Worm (Caenorhabditis elegans) whole organism, L4 larva: ENCODE measurements around the gene fipr-9.
A peak's percentile ranks its signal among the peaks of the same experiment; 100 is the strongest.

ENCODE experiments used
- F26F4.8 ChIP-seq: fragments of 200-800 bp; sonication (Bioruptor generic); conservative IDR thresholded peaks from 2 replicates; pipeline ENCODE4 v1.3.6; 2022; ENCODE audit warnings: missing genetic modification characterization, missing compliant biosample characterization
- F44E2.7 ChIP-seq: fragments of 200-800 bp; sonication (Bioruptor generic); IDR thresholded peaks from 2 replicates; pipeline ENCODE4 v2.1.2; 2022; ENCODE audit warnings: missing genetic modification characterization, missing compliant biosample characterization
- F49E8.2 ChIP-seq: sonication (generic microtip); optimal IDR thresholded peaks from 2 replicates; lab custom pipeline; 2016; ENCODE audit warnings: missing compliant biosample characterization, mild to moderate bottlenecking, missing genetic modification characterization, borderline replicate concordance
- R02D3.7 ChIP-seq: fragments of 150-350 bp; sonication (generic microtip); optimal IDR thresholded peaks from 3 replicates; lab custom pipeline; 2014; ENCODE audit warnings: missing biosample characterization, missing genetic modification characterization
- Y105C5A.15 ChIP-seq: fragments of 200-800 bp; sonication (Bioruptor generic); IDR thresholded peaks from 2 replicates; pipeline ENCODE4 v1.3.6; 2022; ENCODE audit warnings: missing genetic modification characterization, missing compliant biosample characterization
- aha-1 ChIP-seq: fragments of 150-350 bp; peaks from one replicate; lab custom pipeline; 2014; ENCODE audit warnings: missing biosample characterization, missing genetic modification characterization
- aly-2 ChIP-seq: sonication (generic microtip); optimal IDR thresholded peaks from 2 replicates; lab custom pipeline; 2018; ENCODE audit warnings: missing biosample characterization, missing genetic modification characterization
- arid-1 ChIP-seq: fragments of 200-800 bp; sonication (Bioruptor generic); conservative IDR thresholded peaks from 2 replicates; pipeline ENCODE4 v1.3.6; 2022; ENCODE audit warnings: missing genetic modification reagents, missing genetic modification characterization, missing compliant biosample characterization
- attf-4 ChIP-seq: sonication (generic microtip); optimal IDR thresholded peaks from 3 replicates; lab custom pipeline; 2017; ENCODE audit warnings: missing biosample characterization, missing genetic modification characterization
- ceh-62 ChIP-seq: sonication (generic microtip); optimal IDR thresholded peaks from 2 replicates; lab custom pipeline; 2017; ENCODE audit warnings: missing biosample characterization, missing genetic modification characterization
- ceh-82 ChIP-seq: sonication (generic microtip); optimal IDR thresholded peaks from 2 replicates; lab custom pipeline; 2017; ENCODE audit warnings: missing biosample characterization, missing genetic modification characterization
- daf-16 ChIP-seq, 3 experiments: sonication (generic microtip); optimal IDR thresholded peaks; 2 replicates each; lab custom pipeline; 2016 to 2017; ENCODE audit warnings: missing genetic modification characterization in 3 of 3, missing genetic modification reagents in 3 of 3, mild to moderate bottlenecking in 2 of 3, missing compliant biosample characterization in 2 of 3, missing biosample characterization in 1 of 3, moderate library complexity in 1 of 3
- dpl-1 ChIP-seq: fragments of 150-350 bp; optimal IDR thresholded peaks from 2 replicates; lab custom pipeline; 2014; ENCODE audit warnings: missing biosample characterization, missing genetic modification reagents, missing genetic modification characterization
- duxl-1 ChIP-seq: sonication (generic microtip); optimal IDR thresholded peaks from 2 replicates; lab custom pipeline; 2016; ENCODE audit warnings: mild to moderate bottlenecking, missing genetic modification characterization, moderate library complexity, missing compliant biosample characterization; ENCODE audit not compliant: poor library complexity
- dve-1 ChIP-seq: sonication (generic microtip); optimal IDR thresholded peaks from 2 replicates; lab custom pipeline; 2017; ENCODE audit warnings: antibody characterized with exemption, mild to moderate bottlenecking, missing genetic modification characterization, missing compliant biosample characterization; ENCODE audit not compliant: insufficient read depth
- hif-1 ChIP-seq, 2 experiments: sonication (generic microtip); optimal IDR thresholded peaks; 2 replicates each; lab custom pipeline; 2016 to 2017; ENCODE audit warnings: missing compliant biosample characterization in 2 of 2, missing genetic modification characterization in 2 of 2, missing genetic modification reagents in 2 of 2, missing genotype in 2 of 2, mild to moderate bottlenecking in 1 of 2
- hlh-11 ChIP-seq: fragments of 200-800 bp; sonication (Bioruptor generic); optimal IDR thresholded peaks from 2 replicates; lab custom pipeline; 2018; ENCODE audit warnings: mild to moderate bottlenecking, missing genetic modification characterization, missing compliant biosample characterization
- hlh-30 ChIP-seq: sonication (generic microtip); optimal IDR thresholded peaks from 2 replicates; lab custom pipeline; 2017; ENCODE audit warnings: antibody characterized with exemption, mild to moderate bottlenecking, missing genetic modification characterization, missing compliant biosample characterization; ENCODE audit not compliant: insufficient read depth
- lin-13 ChIP-seq: fragments of 150-350 bp; optimal IDR thresholded peaks from 2 replicates; lab custom pipeline; 2014; ENCODE audit warnings: missing biosample characterization, missing genetic modification reagents, missing genetic modification characterization
- lin-38 ChIP-seq: fragments of 200-800 bp; sonication (Bioruptor generic); IDR thresholded peaks from 2 replicates; pipeline ENCODE4 v1.3.6; 2022; ENCODE audit warnings: missing genetic modification reagents, missing genetic modification characterization, missing compliant biosample characterization
- lir-3 ChIP-seq: sonication (generic microtip); optimal IDR thresholded peaks from 2 replicates; lab custom pipeline; 2016; ENCODE audit warnings: mild to moderate bottlenecking, missing genetic modification characterization, missing compliant biosample characterization
- lsy-2 ChIP-seq, 2 experiments: fragments of 150-350 bp in 1 of 2; sonication (generic microtip) in 1 of 2; optimal IDR thresholded peaks; 2 replicates each; lab custom pipeline; 2014 to 2017; ENCODE audit warnings: missing biosample characterization in 2 of 2, missing genetic modification characterization in 2 of 2
- mdl-1 ChIP-seq, 2 experiments: fragments of 150-350 bp in 1 of 2; sonication (generic microtip) in 1 of 2; optimal IDR thresholded peaks; 2 replicates each; lab custom pipeline; 2014 to 2017; ENCODE audit warnings: missing biosample characterization in 2 of 2, missing genetic modification characterization in 2 of 2
- mep-1 ChIP-seq: fragments of 150-350 bp; sonication (generic microtip); optimal IDR thresholded peaks from 3 replicates; lab custom pipeline; 2014; ENCODE audit warnings: missing biosample characterization, missing genetic modification characterization
- mes-2 ChIP-seq: sonication (generic microtip); optimal IDR thresholded peaks from 2 replicates; lab custom pipeline; 2016; ENCODE audit warnings: missing genotype, mild to moderate bottlenecking, missing genetic modification characterization, missing compliant biosample characterization; ENCODE audit not compliant: poor library complexity, severe bottlenecking
- nhr-111 ChIP-seq: fragments of 200-800 bp; sonication (Bioruptor generic); optimal IDR thresholded peaks from 2 replicates; lab custom pipeline; 2018; ENCODE audit warnings: mild to moderate bottlenecking, missing genetic modification characterization, missing compliant biosample characterization
- nhr-28 ChIP-seq: fragments of 150-350 bp; optimal IDR thresholded peaks from 2 replicates; lab custom pipeline; 2014; ENCODE audit warnings: missing biosample characterization, missing genetic modification characterization
- nhr-41 ChIP-seq: fragments of 200-800 bp; sonication (Bioruptor generic); IDR thresholded peaks from 2 replicates; pipeline ENCODE4 v1.3.6; 2022; ENCODE audit warnings: missing genetic modification reagents, missing genetic modification characterization, missing compliant biosample characterization
- nhr-48 ChIP-seq: sonication (generic microtip); optimal IDR thresholded peaks from 2 replicates; lab custom pipeline; 2016; ENCODE audit warnings: mild to moderate bottlenecking, missing genetic modification characterization, missing compliant biosample characterization
- nhr-76 ChIP-seq: fragments of 150-350 bp; optimal IDR thresholded peaks from 2 replicates; lab custom pipeline; 2014; ENCODE audit warnings: missing biosample characterization, missing genetic modification characterization
- rbr-2 ChIP-seq: sonication (generic microtip); optimal IDR thresholded peaks from 2 replicates; lab custom pipeline; 2016; ENCODE audit warnings: missing genotype, missing genetic modification characterization, missing compliant biosample characterization
- skn-1 ChIP-seq: fragments of 150-350 bp; optimal IDR thresholded peaks from 2 replicates; lab custom pipeline; 2014; ENCODE audit warnings: missing biosample characterization, missing genetic modification characterization
- snpc-4 ChIP-seq: fragments of 150-350 bp; optimal IDR thresholded peaks from 2 replicates; lab custom pipeline; 2014; ENCODE audit warnings: missing biosample characterization, missing genetic modification characterization
- spr-3 ChIP-seq: fragments of 200-800 bp; sonication (Bioruptor generic); optimal IDR thresholded peaks from 2 replicates; lab custom pipeline; 2018; ENCODE audit warnings: mild to moderate bottlenecking, missing genetic modification characterization, missing compliant biosample characterization
- tra-1 ChIP-seq: fragments of 200-800 bp; sonication (Bioruptor generic); IDR thresholded peaks from 2 replicates; pipeline ENCODE4 v1.3.6; 2022; ENCODE audit warnings: missing genetic modification reagents, missing genetic modification characterization, missing compliant biosample characterization
- unc-62 ChIP-seq, 3 experiments: fragments of 150-350 bp in 1 of 3; sonication (generic microtip); optimal IDR thresholded peaks in 2 of 3; peaks in 1 of 3; 1 replicate in 1 of 3; 2 replicates in 2 of 3; lab custom pipeline; 2014 to 2017; ENCODE audit warnings: missing biosample characterization in 3 of 3, missing genetic modification characterization in 3 of 3, missing genetic modification reagents in 3 of 3, missing genotype in 1 of 3
- zag-1 ChIP-seq: fragments of 150-350 bp; optimal IDR thresholded peaks from 2 replicates; lab custom pipeline; 2014; ENCODE audit warnings: missing biosample characterization, missing genetic modification characterization
- zip-2 ChIP-seq: fragments of 150-350 bp; optimal IDR thresholded peaks from 2 replicates; lab custom pipeline; 2014; ENCODE audit warnings: missing biosample characterization, missing genetic modification characterization
- ztf-11 ChIP-seq: fragments of 150-350 bp; optimal IDR thresholded peaks from 2 replicates; lab custom pipeline; 2014; ENCODE audit warnings: missing biosample characterization, missing genetic modification characterization
- ztf-7 ChIP-seq: fragments of 150-350 bp; optimal IDR thresholded peaks from 2 replicates; lab custom pipeline; 2014; ENCODE audit warnings: missing biosample characterization, missing genetic modification characterization

fipr-9 gene

ce11 chrV:10179235-10179634 lies 42.2 kb upstream of the fipr-9 start, which contains the start of gene cul-5:
Gene cul-5 (plus strand): TSS chrV:10179535.
- TF ChIP-seq nhr-28 (tag; lab: Kevin White, UChicago) (peak; percentile 27), ceh-62 (tag; lab: Kevin White, UChicago) (no peak), lir-3 (no peak), hif-1 (tag; optimal IDR thresholded peaks at IDR 0.05; lab: Kevin White, UChicago) (peak in 1 of 2 experiments; percentile 74), daf-16 (GFP tag; optimal IDR thresholded peaks at IDR 0.05; lab: Kevin White, UChicago) (no peak), daf-16 (tag; optimal IDR thresholded peaks at IDR 0.05; lab: Kevin White, UChicago) (peak; percentile 49), rbr-2 (tag; lab: Kevin White, UChicago) (no peak), F26F4.8 (no peak), dve-1 (peak; percentile 4), nhr-41 (GFP tag; lab: Robert Waterston, UW) (no peak), F44E2.7 (GFP tag; lab: Robert Waterston, UW) (no peak), nhr-48 (tag; lab: Kevin White, UChicago) (no peak), lsy-2 (tag; optimal IDR thresholded peaks at IDR 0.05; lab: Kevin White, UChicago) (no peak)

ce11 chrV:10182984-10183383 lies 38.5 kb upstream of the fipr-9 start, which contains the start of gene ZK856.4:
Gene ZK856.4 (plus strand): TSS chrV:10183284.
- TF ChIP-seq duxl-1 = no peak
- no peak for TF ChIP-seq attf-4 (tag; lab: Kevin White, UChicago)
- no peak for TF ChIP-seq snpc-4
- TF ChIP-seq zag-1 = no peak
- no peak for TF ChIP-seq Y105C5A.15 (GFP tag; lab: Robert Waterston, UW)
- no peak for TF ChIP-seq lin-13 (GFP tag; lab: Kevin White, UChicago)
- TF ChIP-seq ztf-11 (tag; lab: Kevin White, UChicago) = no peak
- no peak for TF ChIP-seq daf-16 (GFP tag; optimal IDR thresholded peaks at IDR 0.05; lab: Kevin White, UChicago)
- no peak for TF ChIP-seq daf-16 (tag; optimal IDR thresholded peaks at IDR 0.05; lab: Kevin White, UChicago)
- no peak for TF ChIP-seq lin-38 (GFP tag; lab: Robert Waterston, UW)
- no peak for TF ChIP-seq ztf-7 (tag; lab: Kevin White, UChicago)
- no peak for TF ChIP-seq tra-1 (GFP tag; lab: Robert Waterston, UW)

ce11 chrV:10183810-10184209 lies 37.7 kb upstream of the fipr-9 start:
- TF ChIP-seq aha-1 (tag; lab: Kevin White, UChicago) (peak; percentile 66), unc-62 (GFP tag; optimal IDR thresholded peaks at IDR 0.05 in 1 of 2; lab: Kevin White, UChicago) (peak in 1 of 2 experiments; percentile 77), unc-62 (tag; optimal IDR thresholded peaks at IDR 0.05; lab: Kevin White, UChicago) (no peak), R02D3.7 (tag; lab: Kevin White, UChicago) (no peak)

- no peak for TF ChIP-seq spr-3 (GFP tag; lab: Kevin White, UChicago)
- TF ChIP-seq unc-62 (GFP tag; optimal IDR thresholded peaks at IDR 0.05 in 1 of 2; lab: Kevin White, UChicago) = peak in 1 of 2 experiments; percentile 90
- TF ChIP-seq unc-62 (tag; optimal IDR thresholded peaks at IDR 0.05; lab: Kevin White, UChicago) = no peak
Measured at ce11 chrV:10185719-10186118, 35.7 kb upstream of the fipr-9 start, which contains the start of gene ZK856.18. Gene ZK856.18 (minus strand): TSS chrV:10186007.

- TF ChIP-seq snpc-4 (no peak), nhr-28 (tag; lab: Kevin White, UChicago) (peak; percentile 59), dpl-1 (no peak), R02D3.7 (tag; lab: Kevin White, UChicago) (no peak), tra-1 (GFP tag; lab: Robert Waterston, UW) (peak; percentile 34; the same call in 1 of the 2 replicates), nhr-111 (GFP tag; lab: Kevin White, UChicago) (no peak), mdl-1 (tag; optimal IDR thresholded peaks at IDR 0.05; lab: Kevin White, UChicago) (peak in 1 of 2 experiments; percentile 37), mes-2 (tag; lab: Kevin White, UChicago) (no peak), hlh-30 (tag; lab: Kevin White, UChicago) (peak; percentile 21), zip-2 (tag; lab: Kevin White, UChicago) (no peak), dve-1 (peak; percentile 67), aly-2 (tag; lab: Kevin White, UChicago) (no peak), lin-13 (GFP tag; lab: Kevin White, UChicago) (no peak), arid-1 (no peak), Y105C5A.15 (GFP tag; lab: Robert Waterston, UW) (no peak), daf-16 (GFP tag; optimal IDR thresholded peaks at IDR 0.05; lab: Kevin White, UChicago) (no peak), daf-16 (tag; optimal IDR thresholded peaks at IDR 0.05; lab: Kevin White, UChicago) (peak; percentile 69), F44E2.7 (GFP tag; lab: Robert Waterston, UW) (no peak), nhr-76 (tag; lab: Kevin White, UChicago) (no peak), skn-1 (no peak), F49E8.2 (no peak), hlh-11 (tag; lab: Kevin White, UChicago) (peak; percentile 85), mep-1 (tag; lab: Kevin White, UChicago) (no peak), nhr-48 (tag; lab: Kevin White, UChicago) (peak; percentile 3), ceh-82 (no peak)
Measured at ce11 chrV:10190081-10190556, 31.3 kb upstream of the fipr-9 start, which contains the start of gene ZK856.5. Gene ZK856.5 (minus strand): TSS chrV:10190131.
